Worm (Caenorhabditis elegans): ENCODE data around the gene C05C8.5.

ce11 chrV:7223941-7224340 is 10.7 kb downstream of the C05C8.5 start, which contains the start of gene C13F10.1:
- no peak for TF ChIP-seq nhr-77 (tag; optimal IDR thresholded peaks at IDR 0.05)
- no peak for TF ChIP-seq unc-130 (tag; optimal IDR thresholded peaks at IDR 0.05)
- TF ChIP-seq ama-1 (optimal IDR thresholded peaks at IDR 0.05): no peak

Data from whole organism, L1 larva.